Worm (Caenorhabditis elegans): Measurements from ENCODE around the gene F55G1.6.

Gene F55G1.6

DNA sequence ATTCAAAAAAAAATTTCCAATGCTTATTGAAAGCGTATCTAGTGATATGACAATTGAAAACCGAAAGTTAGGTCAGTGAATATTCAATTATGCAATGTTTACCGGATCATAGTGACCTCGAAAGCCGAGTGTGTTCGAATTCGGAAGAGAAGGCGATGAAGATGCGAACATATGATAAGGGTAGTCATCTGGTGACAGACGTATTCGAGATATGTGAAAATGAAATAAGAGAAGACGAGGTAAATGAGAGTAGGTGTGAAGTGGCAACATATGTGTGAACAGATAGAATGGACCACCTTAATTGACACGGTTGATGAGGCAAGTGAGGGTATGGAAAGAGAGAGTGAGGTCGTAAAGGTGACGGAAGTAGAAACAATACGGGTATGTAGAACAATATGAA, 18.4 kb upstream of the F55G1.6 start:
- TF ChIP-seq nhr-71 (tag; optimal IDR thresholded peaks at IDR 0.05): no peak
- TF ChIP-seq fkh-10 (GFP tag; optimal IDR thresholded peaks at IDR 0.05): no peak
- no peak for TF ChIP-seq dsc-1 (tag; optimal IDR thresholded peaks at IDR 0.05)
- peak; percentile 60 for TF ChIP-seq blmp-1 (tag; optimal IDR thresholded peaks at IDR 0.05)

DNA sequence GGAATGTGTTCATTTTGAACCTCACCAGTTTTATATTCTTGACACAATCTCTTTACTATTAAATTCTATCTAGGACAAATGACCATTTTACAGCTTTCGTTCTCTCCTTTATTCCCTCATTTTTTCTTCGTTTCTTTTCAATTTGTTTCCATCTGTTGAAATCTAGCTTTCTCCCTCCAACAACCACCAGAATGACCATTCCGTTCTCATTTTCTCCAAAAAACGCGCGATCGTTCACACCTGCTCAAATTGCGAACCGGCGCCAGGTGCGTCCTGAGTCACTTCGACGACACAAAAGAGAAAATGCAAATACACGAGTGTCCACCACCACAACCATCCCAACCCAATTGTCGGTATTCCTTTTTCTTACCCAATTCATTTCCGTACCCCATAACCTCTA, 17.1 kb upstream of the F55G1.6 start, which contains the start of gene F13B6.1:
Gene F13B6.1 (plus strand): TSS at position 301 of the 400 bp plus-strand sequence.
- TF ChIP-seq hlh-4 (tag; optimal IDR thresholded peaks at IDR 0.05): no peak
- TF ChIP-seq aly-2 (tag; optimal IDR thresholded peaks at IDR 0.05): no peak
- TF ChIP-seq ceh-88 (GFP tag; IDR thresholded peaks at IDR 0.05): no peak
- TF ChIP-seq efl-1 (optimal IDR thresholded peaks at IDR 0.05): no peak
- TF ChIP-seq efl-1 (GFP tag; optimal IDR thresholded peaks at IDR 0.05 in 1 of 2): no peak
- no peak for TF ChIP-seq nhr-85 (tag)
- no peak for TF ChIP-seq lin-14 (GFP tag; optimal IDR thresholded peaks at IDR 0.05)

DNA sequence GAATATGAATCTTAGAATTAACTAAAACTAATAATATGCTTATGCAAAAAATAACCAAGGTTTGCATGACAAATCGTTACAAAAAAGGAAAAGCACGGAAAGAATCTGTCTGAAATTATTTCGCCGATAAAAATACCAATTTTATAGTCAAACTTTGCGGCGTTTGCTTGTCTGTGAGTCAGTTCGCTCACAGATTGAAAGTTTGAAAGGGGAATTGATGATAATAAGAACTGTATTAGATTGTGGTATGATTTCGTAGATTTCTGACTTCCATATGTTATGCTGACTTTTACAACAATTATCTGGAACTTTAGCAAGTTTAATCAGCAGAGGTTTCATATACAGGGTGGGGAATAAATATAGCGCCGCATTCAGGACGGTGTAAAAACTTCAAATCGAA, 13.1 kb upstream of the F55G1.6 start, which contains the start of gene F13B6.2:
Gene F13B6.2 (minus strand): TSS at position 101 of the 400 bp plus-strand sequence.
- TF ChIP-seq C16A3.4 (tag; optimal IDR thresholded peaks at IDR 0.05) (no peak), sup-37 (GFP tag; optimal IDR thresholded peaks at IDR 0.05) (no peak), nhr-19 (GFP tag; conservative IDR thresholded peaks at IDR 0.05) (no peak), mab-9 (GFP tag; IDR thresholded peaks at IDR 0.05) (no peak), mdl-1 (tag; optimal IDR thresholded peaks at IDR 0.05) (no peak), zag-1 (tag; optimal IDR thresholded peaks at IDR 0.05) (no peak), snpc-4 (tag; optimal IDR thresholded peaks at IDR 0.05) (no peak), rnt-1 (tag; optimal IDR thresholded peaks at IDR 0.05) (no peak), hlh-17 (GFP tag; optimal IDR thresholded peaks at IDR 0.05; ENCODE audit: borderline replicate concordance) (no peak), isw-1 (GFP tag; IDR thresholded peaks at IDR 0.05) (no peak), grh-1 (GFP tag; IDR thresholded peaks at IDR 0.05) (no peak), ama-1 (optimal IDR thresholded peaks at IDR 0.05) (no peak), egl-27 (tag; optimal IDR thresholded peaks at IDR 0.05) (no peak), fkh-4 (tag; optimal IDR thresholded peaks at IDR 0.05; ENCODE audit: borderline replicate concordance) (no peak)

DNA sequence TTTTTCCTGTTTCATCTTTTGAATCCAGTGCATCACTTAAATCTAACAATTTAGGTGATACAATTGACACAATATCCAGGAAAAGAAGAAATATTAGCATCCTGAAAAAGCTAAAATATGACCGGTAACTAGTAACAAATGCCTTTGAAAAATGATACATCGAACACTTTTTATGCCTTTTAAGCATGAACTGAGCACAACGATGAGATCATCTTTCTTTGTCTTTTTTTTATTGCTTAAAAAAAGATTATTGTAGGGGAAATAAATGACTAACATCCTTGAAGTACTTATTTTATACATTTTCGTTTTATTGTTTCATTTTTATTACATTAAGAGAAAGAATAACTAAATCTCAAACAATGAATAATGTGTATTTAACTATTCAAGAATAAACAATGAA, 7.5 kb upstream of the F55G1.6 start, which contains the start of gene F13B6.3:
Gene F13B6.3 (minus strand): TSS at position 101 of the 400 bp plus-strand sequence.
- TF ChIP-seq nhr-76 (tag; optimal IDR thresholded peaks at IDR 0.05): no peak
- TF ChIP-seq ceh-90 (tag; optimal IDR thresholded peaks at IDR 0.05): no peak
- TF ChIP-seq elt-3 (tag; optimal IDR thresholded peaks at IDR 0.05): no peak
- TF ChIP-seq nhr-12 (tag; optimal IDR thresholded peaks at IDR 0.05): no peak
- no peak for TF ChIP-seq C04F5.9 (tag; optimal IDR thresholded peaks at IDR 0.05)
- TF ChIP-seq F16B12.6 (tag; optimal IDR thresholded peaks at IDR 0.05): no peak
- TF ChIP-seq unc-98 (GFP tag; IDR thresholded peaks at IDR 0.05): no peak
- no peak for TF ChIP-seq ces-1 (GFP tag; optimal IDR thresholded peaks at IDR 0.05)
- no peak for TF ChIP-seq sptf-1 (tag; optimal IDR thresholded peaks at IDR 0.05)
- TF ChIP-seq nhr-28 (tag; optimal IDR thresholded peaks at IDR 0.05): no peak
- no peak for TF ChIP-seq dsc-1 (tag; optimal IDR thresholded peaks at IDR 0.05)

DNA sequence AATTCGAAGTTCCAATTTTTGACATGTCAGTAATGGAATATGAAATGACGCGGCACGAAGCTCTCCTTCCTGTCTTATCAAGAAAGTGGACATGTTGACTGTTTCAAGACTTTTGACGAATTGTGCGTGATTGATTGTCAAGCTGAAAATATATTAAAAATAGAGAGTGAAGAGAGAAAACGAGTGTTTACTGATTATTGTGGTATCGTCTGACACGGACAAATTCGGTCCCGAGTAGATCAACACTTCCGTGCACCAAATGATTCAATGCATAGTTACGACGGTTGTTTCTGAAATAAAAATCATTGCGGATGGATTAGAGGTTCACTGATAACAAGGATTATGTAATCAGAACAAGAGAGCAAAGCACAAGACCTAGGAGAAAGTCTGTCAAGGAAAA, 6.1 kb upstream of the F55G1.6 start:
- TF ChIP-seq jun-1 (tag; optimal IDR thresholded peaks at IDR 0.05) (peak; percentile 55), unc-30 (tag; optimal IDR thresholded peaks at IDR 0.05) (no peak), snpc-4 (tag; optimal IDR thresholded peaks at IDR 0.05) (no peak), zag-1 (tag; optimal IDR thresholded peaks at IDR 0.05) (no peak), nhr-19 (GFP tag; conservative IDR thresholded peaks at IDR 0.05) (no peak), sup-37 (GFP tag; optimal IDR thresholded peaks at IDR 0.05) (no peak), alr-1 (tag; optimal IDR thresholded peaks at IDR 0.05; ENCODE audit: borderline replicate concordance) (no peak), unc-130 (tag; optimal IDR thresholded peaks at IDR 0.05) (no peak), ztf-4 (tag; optimal IDR thresholded peaks at IDR 0.05) (no peak), C16A3.4 (tag; optimal IDR thresholded peaks at IDR 0.05) (no peak), unc-62 (GFP tag; optimal IDR thresholded peaks at IDR 0.05) (no peak), egl-13 (tag; optimal IDR thresholded peaks at IDR 0.05) (no peak), rnt-1 (tag; optimal IDR thresholded peaks at IDR 0.05) (no peak), nhr-20 (tag; optimal IDR thresholded peaks at IDR 0.05) (no peak), snu-23 (GFP tag; optimal IDR thresholded peaks at IDR 0.05) (no peak), zip-4 (GFP tag; optimal IDR thresholded peaks at IDR 0.05) (no peak), lir-3 (tag; optimal IDR thresholded peaks at IDR 0.05; ENCODE audit: poor library complexity) (no peak), elt-2 (tag; optimal IDR thresholded peaks at IDR 0.05) (peak; percentile 46), mep-1 (tag; optimal IDR thresholded peaks at IDR 0.05) (no peak)

Data from whole organism, L1 larva.